Worm (Caenorhabditis elegans) whole organism, L4 larva: ENCODE results near the gene str-38.
"Not testable (repeated sequence)": the region's sequence is repeated elsewhere in the genome, so short reads cannot be mapped to it uniquely, and the experiment has no call there.

Experiments used
- D1046.2 ChIP-seq: fragments of 200-800 bp; sonication (Bioruptor generic); IDR thresholded peaks from 2 replicates; pipeline ENCODE4 v1.3.6; 2022; ENCODE audit warnings: missing genetic modification characterization, missing compliant biosample characterization
- F44E2.7 ChIP-seq: fragments of 200-800 bp; sonication (Bioruptor generic); IDR thresholded peaks from 2 replicates; pipeline ENCODE4 v2.1.2; 2022; ENCODE audit warnings: missing genetic modification characterization, missing compliant biosample characterization
- F49E8.2 ChIP-seq: sonication (generic microtip); optimal IDR thresholded peaks from 2 replicates; lab custom pipeline; 2016; ENCODE audit warnings: missing compliant biosample characterization, mild to moderate bottlenecking, missing genetic modification characterization, borderline replicate concordance
- R02D3.7 ChIP-seq: fragments of 150-350 bp; sonication (generic microtip); optimal IDR thresholded peaks from 3 replicates; lab custom pipeline; 2014; ENCODE audit warnings: missing biosample characterization, missing genetic modification characterization
- T20F7.1 ChIP-seq: fragments of 200-800 bp; sonication (Bioruptor generic); optimal IDR thresholded peaks from 2 replicates; lab custom pipeline; 2018; ENCODE audit warnings: mild to moderate bottlenecking, missing genetic modification characterization, missing compliant biosample characterization
- T26A8.4 ChIP-seq: fragments of 200-800 bp; sonication (Bioruptor generic); IDR thresholded peaks from 2 replicates; pipeline ENCODE4 v1.3.6; 2022; ENCODE audit warnings: missing genetic modification characterization, missing compliant biosample characterization
- Y105C5A.15 ChIP-seq: fragments of 200-800 bp; sonication (Bioruptor generic); IDR thresholded peaks from 2 replicates; pipeline ENCODE4 v1.3.6; 2022; ENCODE audit warnings: missing genetic modification characterization, missing compliant biosample characterization
- Y5F2A.4 ChIP-seq: fragments of 200-800 bp; sonication (Bioruptor generic); optimal IDR thresholded peaks from 2 replicates; lab custom pipeline; 2018; ENCODE audit warnings: mild to moderate bottlenecking, missing genetic modification characterization, missing compliant biosample characterization
- Y75B8A.6 ChIP-seq: fragments of 200-800 bp; sonication (Bioruptor generic); IDR thresholded peaks from 2 replicates; pipeline ENCODE4 v1.3.6; 2022; ENCODE audit warnings: missing genetic modification reagents, missing genetic modification characterization, missing compliant biosample characterization
- ZK546.5 ChIP-seq, 2 experiments: sonication (generic microtip); optimal IDR thresholded peaks; 2 replicates each; lab custom pipeline; 2017; ENCODE audit warnings: missing biosample characterization in 2 of 2, missing genetic modification characterization in 2 of 2
- aha-1 ChIP-seq: fragments of 150-350 bp; peaks from one replicate; lab custom pipeline; 2014; ENCODE audit warnings: missing biosample characterization, missing genetic modification characterization
- arid-1 ChIP-seq: fragments of 200-800 bp; sonication (Bioruptor generic); conservative IDR thresholded peaks from 2 replicates; pipeline ENCODE4 v1.3.6; 2022; ENCODE audit warnings: missing genetic modification reagents, missing genetic modification characterization, missing compliant biosample characterization
- ceh-44 ChIP-seq: fragments of 200-800 bp; sonication (Bioruptor generic); IDR thresholded peaks from 2 replicates; pipeline ENCODE4 v1.3.6; 2022; ENCODE audit warnings: missing genetic modification reagents, missing genetic modification characterization, missing compliant biosample characterization
- cey-2 ChIP-seq: sonication (generic microtip); optimal IDR thresholded peaks from 3 replicates; lab custom pipeline; 2017; ENCODE audit warnings: missing genetic modification characterization, mild to moderate bottlenecking, missing compliant biosample characterization, antibody characterized with exemption, borderline replicate concordance; ENCODE audit not compliant: insufficient read depth
- daf-8 ChIP-seq: fragments of 200-800 bp; sonication (Bioruptor generic); IDR thresholded peaks from 2 replicates; pipeline ENCODE4 v1.3.6; 2022; ENCODE audit warnings: missing genetic modification characterization, missing compliant biosample characterization
- dmd-6 ChIP-seq: fragments of 200-800 bp; sonication (Bioruptor generic); IDR thresholded peaks from 2 replicates; pipeline ENCODE4 v1.3.6; 2022; ENCODE audit warnings: missing genetic modification reagents, missing genetic modification characterization, missing compliant biosample characterization
- dmd-8 ChIP-seq: fragments of 200-800 bp; sonication (Bioruptor generic); IDR thresholded peaks from 2 replicates; pipeline ENCODE4 v1.3.6; 2022; ENCODE audit warnings: missing genetic modification characterization, missing compliant biosample characterization
- duxl-1 ChIP-seq: sonication (generic microtip); optimal IDR thresholded peaks from 2 replicates; lab custom pipeline; 2016; ENCODE audit warnings: mild to moderate bottlenecking, missing genetic modification characterization, moderate library complexity, missing compliant biosample characterization; ENCODE audit not compliant: poor library complexity
- dve-1 ChIP-seq: sonication (generic microtip); optimal IDR thresholded peaks from 2 replicates; lab custom pipeline; 2017; ENCODE audit warnings: antibody characterized with exemption, mild to moderate bottlenecking, missing genetic modification characterization, missing compliant biosample characterization; ENCODE audit not compliant: insufficient read depth
- fkh-10 ChIP-seq: fragments of 150-350 bp; optimal IDR thresholded peaks from 2 replicates; lab custom pipeline; 2014; ENCODE audit warnings: missing biosample characterization, missing genetic modification reagents, missing genetic modification characterization
- hlh-11 ChIP-seq: fragments of 200-800 bp; sonication (Bioruptor generic); optimal IDR thresholded peaks from 2 replicates; lab custom pipeline; 2018; ENCODE audit warnings: mild to moderate bottlenecking, missing genetic modification characterization, missing compliant biosample characterization
- lim-7 ChIP-seq: fragments of 200-800 bp; sonication (Bioruptor generic); IDR thresholded peaks from 2 replicates; pipeline ENCODE4 v1.3.6; 2022; ENCODE audit warnings: missing genetic modification characterization, missing compliant biosample characterization
- lin-1 ChIP-seq: fragments of 200-800 bp; sonication (Bioruptor generic); IDR thresholded peaks from 2 replicates; pipeline ENCODE4 v1.3.6; 2022; ENCODE audit warnings: missing genetic modification reagents, missing genetic modification characterization, missing compliant biosample characterization
- lin-13 ChIP-seq: fragments of 150-350 bp; optimal IDR thresholded peaks from 2 replicates; lab custom pipeline; 2014; ENCODE audit warnings: missing biosample characterization, missing genetic modification reagents, missing genetic modification characterization
- lin-15B ChIP-seq: fragments of 150-350 bp; sonication (generic microtip); optimal IDR thresholded peaks from 3 replicates; lab custom pipeline; 2014; ENCODE audit warnings: missing biosample characterization, missing genetic modification characterization
- lin-29 ChIP-seq: fragments of 200-800 bp; sonication (Bioruptor generic); IDR thresholded peaks from 2 replicates; pipeline ENCODE4 v1.3.6; 2022; ENCODE audit warnings: missing genetic modification reagents, missing genetic modification characterization, missing compliant biosample characterization
- lir-3 ChIP-seq: sonication (generic microtip); optimal IDR thresholded peaks from 2 replicates; lab custom pipeline; 2016; ENCODE audit warnings: mild to moderate bottlenecking, missing genetic modification characterization, missing compliant biosample characterization
- lsy-2 ChIP-seq, 2 experiments: fragments of 150-350 bp in 1 of 2; sonication (generic microtip) in 1 of 2; optimal IDR thresholded peaks; 2 replicates each; lab custom pipeline; 2014 to 2017; ENCODE audit warnings: missing biosample characterization in 2 of 2, missing genetic modification characterization in 2 of 2
- madf-9 ChIP-seq: fragments of 200-800 bp; sonication (Bioruptor generic); conservative IDR thresholded peaks from 2 replicates; pipeline ENCODE4 v1.3.6; 2022; ENCODE audit warnings: missing genetic modification reagents, missing genetic modification characterization, missing compliant biosample characterization
- mxl-2 ChIP-seq: fragments of 200-800 bp; sonication (Bioruptor generic); conservative IDR thresholded peaks from 2 replicates; pipeline ENCODE4 v1.3.6; 2022; ENCODE audit warnings: missing genetic modification reagents, missing genetic modification characterization, missing compliant biosample characterization
- nhr-11 ChIP-seq: fragments of 150-350 bp; optimal IDR thresholded peaks from 2 replicates; lab custom pipeline; 2014; ENCODE audit warnings: missing biosample characterization, missing genetic modification characterization
- nhr-25 ChIP-seq: sonication (generic microtip); optimal IDR thresholded peaks from 2 replicates; lab custom pipeline; 2017; ENCODE audit warnings: missing genetic modification characterization, mild to moderate bottlenecking, missing compliant biosample characterization, antibody characterized with exemption, moderate library complexity, borderline replicate concordance; ENCODE audit not compliant: insufficient read depth
- nhr-42 ChIP-seq: fragments of 200-800 bp; sonication (Bioruptor generic); IDR thresholded peaks from 2 replicates; pipeline ENCODE4 v1.3.6; 2022; ENCODE audit warnings: missing genetic modification characterization, missing compliant biosample characterization
- nhr-48 ChIP-seq: sonication (generic microtip); optimal IDR thresholded peaks from 2 replicates; lab custom pipeline; 2016; ENCODE audit warnings: mild to moderate bottlenecking, missing genetic modification characterization, missing compliant biosample characterization
- nhr-76 ChIP-seq: fragments of 150-350 bp; optimal IDR thresholded peaks from 2 replicates; lab custom pipeline; 2014; ENCODE audit warnings: missing biosample characterization, missing genetic modification characterization
- pha-4 ChIP-seq, 2 experiments: fragments of 150-350 bp in 1 of 2; fragments of 200-800 bp in 1 of 2; sonication (Bioruptor generic) in 1 of 2; IDR thresholded peaks in 1 of 2; optimal IDR thresholded peaks in 1 of 2; 2 replicates each; pipeline versions ENCODE4 v1.3.6 to Lab custom; 2014 to 2022; ENCODE audit warnings: missing genetic modification characterization in 2 of 2, missing genetic modification reagents in 2 of 2, missing biosample characterization in 1 of 2, missing compliant biosample characterization in 1 of 2
- set-16 ChIP-seq: fragments of 200-800 bp; sonication (Bioruptor generic); IDR thresholded peaks from 2 replicates; pipeline ENCODE4 v1.3.6; 2022; ENCODE audit warnings: missing genetic modification reagents, missing genetic modification characterization, missing compliant biosample characterization
- skn-1 ChIP-seq: fragments of 150-350 bp; optimal IDR thresholded peaks from 2 replicates; lab custom pipeline; 2014; ENCODE audit warnings: missing biosample characterization, missing genetic modification characterization
- snpc-1.2 ChIP-seq: fragments of 200-800 bp; sonication (Bioruptor generic); IDR thresholded peaks from 2 replicates; pipeline ENCODE4 v1.3.6; 2022; ENCODE audit warnings: missing genetic modification reagents, missing genetic modification characterization, missing compliant biosample characterization
- unc-130 ChIP-seq: sonication (generic microtip); optimal IDR thresholded peaks from 2 replicates; lab custom pipeline; 2016; ENCODE audit warnings: missing genetic modification reagents, missing genetic modification characterization, missing compliant biosample characterization
- unc-62 ChIP-seq, 3 experiments: fragments of 150-350 bp in 1 of 3; sonication (generic microtip); optimal IDR thresholded peaks in 2 of 3; peaks in 1 of 3; 1 replicate in 1 of 3; 2 replicates in 2 of 3; lab custom pipeline; 2014 to 2017; ENCODE audit warnings: missing biosample characterization in 3 of 3, missing genetic modification characterization in 3 of 3, missing genetic modification reagents in 3 of 3, missing genotype in 1 of 3
- vab-7 ChIP-seq: fragments of 200-800 bp; sonication (Bioruptor generic); IDR thresholded peaks from 2 replicates; pipeline ENCODE4 v1.3.6; 2022; ENCODE audit warnings: missing genetic modification reagents, missing genetic modification characterization, missing compliant biosample characterization
- zag-1 ChIP-seq: fragments of 150-350 bp; optimal IDR thresholded peaks from 2 replicates; lab custom pipeline; 2014; ENCODE audit warnings: missing biosample characterization, missing genetic modification characterization
- zip-11 ChIP-seq: fragments of 200-800 bp; sonication (Bioruptor generic); IDR thresholded peaks from 2 replicates; pipeline ENCODE4 v1.3.6; 2022; ENCODE audit warnings: missing genetic modification characterization, missing compliant biosample characterization
- zip-2 ChIP-seq: fragments of 150-350 bp; optimal IDR thresholded peaks from 2 replicates; lab custom pipeline; 2014; ENCODE audit warnings: missing biosample characterization, missing genetic modification characterization
- ztf-11 ChIP-seq: fragments of 150-350 bp; optimal IDR thresholded peaks from 2 replicates; lab custom pipeline; 2014; ENCODE audit warnings: missing biosample characterization, missing genetic modification characterization

Gene str-38

DNA sequence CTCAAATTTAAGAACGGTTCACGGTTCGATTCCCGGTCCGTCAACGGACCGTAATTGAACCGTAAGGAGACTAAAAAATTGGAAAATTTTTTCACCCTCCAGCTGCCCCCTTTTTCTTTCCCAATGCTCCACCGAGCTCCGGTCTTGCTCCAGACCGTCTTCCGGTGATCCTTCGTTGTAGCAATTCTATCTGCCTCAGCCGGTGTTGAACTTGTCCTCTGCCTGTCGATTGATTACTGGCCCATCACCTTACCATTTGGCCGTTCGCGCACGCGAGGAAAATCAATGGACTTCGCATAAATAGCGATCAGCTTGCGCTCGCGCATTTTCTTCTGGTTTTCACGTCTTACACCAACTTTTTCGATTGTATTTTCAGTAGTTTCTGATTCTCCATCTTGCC, 35.3 kb upstream of the str-38 start (continued):
- TF ChIP-seq pha-4 (GFP tag; IDR thresholded peaks at IDR 0.05; lab: Robert Waterston, UW), result peak; percentile 84
- TF ChIP-seq pha-4 (tag; optimal IDR thresholded peaks at IDR 0.05; lab: Kevin White, UChicago), result not testable (repeated sequence)
- TF ChIP-seq D1046.2 (GFP tag; lab: Robert Waterston, UW), result peak; percentile 81
- TF ChIP-seq vab-7 (GFP tag; lab: Robert Waterston, UW), result peak; percentile 77
- 0 out of 2 replicates have a peak, but pooled peaks have one; percentile 35 for TF ChIP-seq zip-11
- TF ChIP-seq arid-1, result peak; percentile 89
- TF ChIP-seq lin-29 (GFP tag; lab: Robert Waterston, UW), result peak; percentile 27; the same call in 1 of the 2 replicates
- peak; percentile 94 for TF ChIP-seq dmd-8 (GFP tag; lab: Robert Waterston, UW)
- TF ChIP-seq F44E2.7 (GFP tag; lab: Robert Waterston, UW), result peak; percentile 71; the same call in 1 of the 2 replicates
- peak; percentile 55 for TF ChIP-seq set-16 (GFP tag; lab: Robert Waterston, UW)
- peak; percentile 64; the same call in 1 of the 2 replicates for TF ChIP-seq daf-8 (GFP tag; lab: Robert Waterston, UW)
- TF ChIP-seq nhr-42 (GFP tag; lab: Robert Waterston, UW), result peak; percentile 66
- 0 out of 2 replicates have a peak, but pooled peaks have one; percentile 9 for TF ChIP-seq dmd-6 (GFP tag; lab: Robert Waterston, UW)
- peak; percentile 71; the same call in 1 of the 2 replicates for TF ChIP-seq Y105C5A.15 (GFP tag; lab: Robert Waterston, UW)

DNA sequence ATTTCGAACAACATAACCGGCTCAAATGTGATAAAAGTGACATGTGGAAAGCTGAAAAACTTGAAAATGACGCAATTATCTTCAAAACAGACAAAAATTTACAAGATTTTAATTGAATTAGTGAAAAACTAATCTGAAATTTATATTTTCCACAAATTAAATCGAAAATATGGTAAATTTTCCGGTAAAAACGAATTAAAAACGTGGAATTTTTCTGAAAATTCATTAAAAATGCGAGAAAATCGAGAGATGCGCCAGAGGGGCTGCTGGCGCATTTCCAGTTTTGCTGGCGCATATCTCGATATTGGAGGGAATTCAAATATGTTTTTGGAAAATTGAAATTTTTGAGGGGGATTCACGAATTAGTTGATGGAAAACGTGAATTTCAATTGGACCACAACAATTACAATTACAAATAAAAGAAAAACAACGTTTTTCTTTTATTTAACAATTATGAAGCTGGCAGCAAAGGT, 34.0 kb upstream of the str-38 start, which contains the start of the genes haf-3 and F57A10.2:
TSS of gene haf-3 (minus strand) at position 51 of the 473 bp plus-strand sequence.
TSS of gene F57A10.2 (plus strand) at position 454 of the 473 bp plus-strand sequence.
- no peak for TF ChIP-seq lim-7 (GFP tag; lab: Robert Waterston, UW)
- peak; percentile 75 for TF ChIP-seq nhr-48 (tag; lab: Kevin White, UChicago)
- TF ChIP-seq dve-1 (tag; lab: Kevin White, UChicago), result peak; percentile 95
- TF ChIP-seq mxl-2 (GFP tag; lab: Robert Waterston, UW), result no peak
- TF ChIP-seq T20F7.1 (GFP tag; lab: Kevin White, UChicago), result no peak
- no peak for TF ChIP-seq Y75B8A.6
- no peak for TF ChIP-seq ztf-11 (tag; lab: Kevin White, UChicago)
- TF ChIP-seq nhr-11 (tag; lab: Kevin White, UChicago), result peak; percentile 79
- TF ChIP-seq zip-2 (tag; lab: Kevin White, UChicago), result peak; percentile 76
- TF ChIP-seq snpc-1.2, result peak; percentile 70
- TF ChIP-seq zag-1 (tag; lab: Kevin White, UChicago), result no peak
- no peak for TF ChIP-seq ceh-44 (GFP tag; lab: Robert Waterston, UW)
- TF ChIP-seq ZK546.5 (tag; optimal IDR thresholded peaks at IDR 0.05; lab: Kevin White, UChicago), result no peak
- TF ChIP-seq lin-15B, result peak; percentile 68
- peak; percentile 83 for TF ChIP-seq lin-13 (GFP tag; lab: Kevin White, UChicago)
- TF ChIP-seq nhr-42 (GFP tag; lab: Robert Waterston, UW), result no peak
- peak; percentile 82 for TF ChIP-seq hlh-11 (tag; lab: Kevin White, UChicago)
- TF ChIP-seq D1046.2 (GFP tag; lab: Robert Waterston, UW), result 0 out of 2 replicates have a peak, but pooled peaks have one; percentile 36
- peak; percentile 92 for TF ChIP-seq duxl-1
- TF ChIP-seq F49E8.2 (tag; lab: Kevin White, UChicago), result peak; percentile 80
- TF ChIP-seq fkh-10 (GFP tag; lab: Kevin White, UChicago), result peak; percentile 79
- peak; percentile 94 for TF ChIP-seq T26A8.4
- TF ChIP-seq nhr-76, result no peak
- TF ChIP-seq skn-1 (tag; lab: Kevin White, UChicago), result no peak
- peak; percentile 55; the same call in 1 of the 2 replicates for TF ChIP-seq lin-1 (GFP tag; lab: Robert Waterston, UW)
- no peak for TF ChIP-seq lir-3
- peak; percentile 9 for TF ChIP-seq nhr-25 (tag; lab: Kevin White, UChicago)
- TF ChIP-seq R02D3.7 (tag; lab: Kevin White, UChicago), result no peak
- no peak for TF ChIP-seq cey-2
- peak; percentile 40 for TF ChIP-seq Y5F2A.4 (GFP tag; lab: Kevin White, UChicago)
- 0 out of 2 replicates have a peak, but pooled peaks have one; percentile 37 for TF ChIP-seq arid-1
- no peak for TF ChIP-seq unc-62 (GFP tag; optimal IDR thresholded peaks at IDR 0.05 in 1 of 2; lab: Kevin White, UChicago)
- no peak for TF ChIP-seq unc-62 (tag; optimal IDR thresholded peaks at IDR 0.05; lab: Kevin White, UChicago)
- peak; percentile 76 for TF ChIP-seq aha-1
- no peak for TF ChIP-seq set-16 (GFP tag; lab: Robert Waterston, UW)
- TF ChIP-seq lsy-2 (tag; optimal IDR thresholded peaks at IDR 0.05; lab: Kevin White, UChicago), result peak in 1 of 2 experiments; percentile 95
- TF ChIP-seq madf-9 (GFP tag; lab: Robert Waterston, UW), result peak; percentile 56; the same call in 1 of the 2 replicates
- peak; percentile 62; the same call in 1 of the 2 replicates for TF ChIP-seq lin-29 (GFP tag; lab: Robert Waterston, UW)
- no peak for TF ChIP-seq unc-130 (GFP tag; lab: Kevin White, UChicago)
